Fruit fly (Drosophila melanogaster) whole organism, prepupa: Measurements from ENCODE around the gene smp-30.

Experiments used
- CG11294 ChIP-seq: fragments of 200-800 bp; sonication (Bioruptor generic); IDR thresholded peaks from 2 replicates; pipeline ENCODE4 v1.3.6; 2022; ENCODE audit warnings: missing biosample characterization, missing genetic modification characterization
- CG15336 ChIP-seq: fragments of 200-800 bp; sonication (Bioruptor generic); IDR thresholded peaks from 2 replicates; pipeline ENCODE4 v1.3.6; 2022; ENCODE audit warnings: missing biosample characterization, missing genetic modification characterization
- CG1621 ChIP-seq: fragments of 200-800 bp; sonication (Bioruptor generic); optimal IDR thresholded peaks from 3 replicates; lab custom pipeline; 2018; ENCODE audit warnings: missing biosample characterization, mild to moderate bottlenecking, missing genetic modification characterization
- CG16779 ChIP-seq: fragments of 200-800 bp; sonication (Bioruptor generic); optimal IDR thresholded peaks from 3 replicates; lab custom pipeline; 2017; ENCODE audit warnings: missing biosample characterization, mild to moderate bottlenecking, missing genetic modification characterization
- CG3032 ChIP-seq: fragments of 200-800 bp; optimal IDR thresholded peaks from 2 replicates; lab custom pipeline; 2019; ENCODE audit warnings: missing biosample characterization, mild to moderate bottlenecking, missing genetic modification characterization, moderate library complexity
- CG32006 ChIP-seq: fragments of 200-800 bp; sonication (Bioruptor generic); optimal IDR thresholded peaks from 3 replicates; lab custom pipeline; 2017; ENCODE audit warnings: missing biosample characterization, mild to moderate bottlenecking, missing genetic modification characterization
- CG3919 ChIP-seq: fragments of 200-800 bp; sonication (Bioruptor generic); optimal IDR thresholded peaks from 3 replicates; lab custom pipeline; 2016; ENCODE audit warnings: missing biosample characterization, missing genetic modification characterization
- CG4318 ChIP-seq: fragments of 200-800 bp; sonication (Bioruptor generic); optimal IDR thresholded peaks from 3 replicates; lab custom pipeline; 2017; ENCODE audit warnings: missing biosample characterization, mild to moderate bottlenecking, missing genetic modification characterization
- CG6276 ChIP-seq: fragments of 200-800 bp; sonication (Bioruptor generic); optimal IDR thresholded peaks from 2 replicates; lab custom pipeline; 2017; ENCODE audit warnings: missing biosample characterization, mild to moderate bottlenecking, missing genetic modification characterization
- CG6808 ChIP-seq: fragments of 200-800 bp; sonication (Bioruptor generic); optimal IDR thresholded peaks from 3 replicates; lab custom pipeline; 2017; ENCODE audit warnings: missing biosample characterization, missing genetic modification characterization, mild to moderate bottlenecking, moderate library complexity, missing genetic modification reagents
- CG6854 ChIP-seq: fragments of 200-800 bp; sonication (Bioruptor generic); optimal IDR thresholded peaks from 2 replicates; lab custom pipeline; 2017; ENCODE audit warnings: missing biosample characterization, mild to moderate bottlenecking, missing genetic modification characterization
- CG7368 ChIP-seq: fragments of 200-800 bp; sonication (Bioruptor generic); optimal IDR thresholded peaks from 3 replicates; lab custom pipeline; 2016; ENCODE audit warnings: missing biosample characterization, missing genetic modification characterization
- CG8119 ChIP-seq: fragments of 200-800 bp; sonication (Bioruptor generic); IDR thresholded peaks from 3 replicates; pipeline ENCODE4 v1.3.6; 2022; ENCODE audit warnings: missing biosample characterization, missing genetic modification characterization
- CG8632 ChIP-seq: fragments of 200-800 bp; sonication (Bioruptor generic); optimal IDR thresholded peaks from 3 replicates; lab custom pipeline; 2016; ENCODE audit warnings: missing biosample characterization, missing genetic modification characterization
- CG9139 ChIP-seq: fragments of 200-800 bp; sonication (Bioruptor generic); optimal IDR thresholded peaks from 3 replicates; lab custom pipeline; 2017; ENCODE audit warnings: missing biosample characterization, mild to moderate bottlenecking, missing genetic modification characterization
- Eip75B ChIP-seq: fragments of 200-800 bp; sonication (Bioruptor generic); optimal IDR thresholded peaks from 3 replicates; lab custom pipeline; 2016; ENCODE audit warnings: missing biosample characterization, missing genetic modification characterization
- Eip78C ChIP-seq: fragments of 200-800 bp; sonication (Bioruptor generic); peaks from one replicate; lab custom pipeline; 2016; ENCODE audit warnings: missing biosample characterization, missing genetic modification characterization
- Ets21C ChIP-seq: fragments of 200-800 bp; sonication (Bioruptor generic); optimal IDR thresholded peaks from 3 replicates; lab custom pipeline; 2016; ENCODE audit warnings: missing biosample characterization, missing genetic modification characterization
- Hr38 ChIP-seq: sonication (Bioruptor generic); optimal IDR thresholded peaks from 2 replicates; lab custom pipeline; 2016; ENCODE audit warnings: missing biosample characterization, missing genetic modification characterization
- Hr39 ChIP-seq: fragments of 200-800 bp; sonication (Bioruptor generic); optimal IDR thresholded peaks from 2 replicates; lab custom pipeline; 2016; ENCODE audit warnings: missing biosample characterization, missing genetic modification characterization
- Lpt ChIP-seq: fragments of 200-800 bp; sonication (Bioruptor generic); optimal IDR thresholded peaks from 3 replicates; lab custom pipeline; 2016; ENCODE audit warnings: missing biosample characterization, missing genetic modification characterization
- Met ChIP-seq: fragments of 200-800 bp; sonication (Bioruptor generic); optimal IDR thresholded peaks from 3 replicates; lab custom pipeline; 2016; ENCODE audit warnings: missing biosample characterization, missing genetic modification characterization
- Smox ChIP-seq: fragments of 200-800 bp; sonication (Bioruptor generic); optimal IDR thresholded peaks from 3 replicates; lab custom pipeline; 2016; ENCODE audit warnings: missing biosample characterization, missing genetic modification characterization
- Sox102F ChIP-seq: fragments of 200-800 bp; sonication (Bioruptor generic); optimal IDR thresholded peaks from 2 replicates; lab custom pipeline; 2016; ENCODE audit warnings: missing biosample characterization, mild to moderate bottlenecking, missing genetic modification characterization
- Sox14 ChIP-seq: fragments of 200-800 bp; sonication (Bioruptor generic); optimal IDR thresholded peaks from 3 replicates; lab custom pipeline; 2016; ENCODE audit warnings: missing biosample characterization, missing genetic modification characterization
- cyc ChIP-seq: fragments of 200-800 bp; sonication (Bioruptor generic); optimal IDR thresholded peaks from 3 replicates; lab custom pipeline; 2016; ENCODE audit warnings: missing biosample characterization, missing genetic modification characterization
- dsx ChIP-seq: fragments of 200-800 bp; optimal IDR thresholded peaks from 3 replicates; lab custom pipeline; 2019; ENCODE audit warnings: missing biosample characterization, mild to moderate bottlenecking, missing genetic modification characterization, moderate library complexity; ENCODE audit not compliant: poor library complexity, severe bottlenecking
- esn ChIP-seq: fragments of 200-800 bp; sonication (Bioruptor generic); optimal IDR thresholded peaks from 2 replicates; lab custom pipeline; 2016; ENCODE audit warnings: missing biosample characterization, mild to moderate bottlenecking, missing genetic modification characterization, moderate library complexity
- fd85E ChIP-seq: fragments of 200-800 bp; sonication (Bioruptor generic); optimal IDR thresholded peaks from 3 replicates; lab custom pipeline; 2016; ENCODE audit warnings: missing biosample characterization, missing genetic modification characterization
- fkh ChIP-seq: fragments of 200-800 bp; sonication (Bioruptor generic); optimal IDR thresholded peaks from 3 replicates; lab custom pipeline; 2017; ENCODE audit warnings: missing biosample characterization, mild to moderate bottlenecking, missing genetic modification characterization, moderate library complexity
- lz ChIP-seq: fragments of 200-800 bp; sonication (Bioruptor generic); optimal IDR thresholded peaks from 3 replicates; lab custom pipeline; 2016; ENCODE audit warnings: missing biosample characterization, missing genetic modification characterization
- ss ChIP-seq, 2 experiments: fragments of 200-800 bp; sonication (Bioruptor generic); optimal IDR thresholded peaks; 2 replicates in 1 of 2; 3 replicates in 1 of 2; lab custom pipeline; 2017 to 2018; ENCODE audit warnings: mild to moderate bottlenecking in 2 of 2, missing biosample characterization in 2 of 2, missing genetic modification characterization in 2 of 2, moderate library complexity in 1 of 2
- svp ChIP-seq: fragments of 200-800 bp; sonication (Bioruptor generic); peaks from one replicate; lab custom pipeline; 2016; ENCODE audit warnings: missing biosample characterization, missing genetic modification characterization
- topi ChIP-seq: fragments of 200-800 bp; sonication (Bioruptor generic); optimal IDR thresholded peaks from 3 replicates; lab custom pipeline; 2016; ENCODE audit warnings: missing biosample characterization, missing genetic modification characterization
- vri ChIP-seq: fragments of 200-800 bp; sonication (Bioruptor generic); optimal IDR thresholded peaks from 3 replicates; lab custom pipeline; 2016; ENCODE audit warnings: missing biosample characterization, mild to moderate bottlenecking, missing genetic modification characterization

Gene smp-30

dm6 chr3R:14703302-14704192 lies 47.5 kb downstream of the smp-30 start:
- TF ChIP-seq CG1621 (tag; lab: Kevin White, UChicago) = no peak
- TF ChIP-seq fkh (GFP tag; lab: Kevin White, UChicago) = peak; percentile 23
- TF ChIP-seq vri (GFP tag; lab: Kevin White, UChicago) = peak; percentile 49
- TF ChIP-seq CG6276 (GFP tag; lab: Kevin White, UChicago) = no peak
- TF ChIP-seq svp (GFP tag; lab: Kevin White, UChicago) = peak; percentile 66
- peak; percentile 54 for TF ChIP-seq Eip78C (GFP tag; lab: Kevin White, UChicago)
- TF ChIP-seq, all 60 proteins: peak for 4

dm6 chr3R:14696949-14697513 lies 54.0 kb downstream of the smp-30 start, which contains the start of gene Meltrin:
Gene Meltrin, minus strand, starts transcription at chr3R:14697292.
- TF ChIP-seq Ets21C (GFP tag; lab: Kevin White, UChicago) (peak; percentile 25), Met (peak; percentile 12), CG16779 (peak; percentile 34), CG6276 (GFP tag; lab: Kevin White, UChicago) (peak; percentile 18), Smox (peak; percentile 23), svp (GFP tag; lab: Kevin White, UChicago) (peak; percentile 40), cyc (GFP tag; lab: Kevin White, UChicago) (peak; percentile 13), Lpt (GFP tag; lab: Kevin White, UChicago) (peak; percentile 17), ss (GFP tag; optimal IDR thresholded peaks at IDR 0.05; lab: Kevin White, UChicago) (peak; percentile 41 to 67), CG6808 (GFP tag; lab: Kevin White, UChicago) (peak; percentile 42), CG4318 (GFP tag; lab: Kevin White, UChicago) (no peak), topi (GFP tag; lab: Kevin White, UChicago) (peak; percentile 35), fd85E (GFP tag; lab: Kevin White, UChicago) (no peak), Hr38 (GFP tag; lab: Kevin White, UChicago) (no peak), CG9139 (GFP tag; lab: Kevin White, UChicago) (no peak), CG11294 (GFP tag; lab: Robert Waterston, UW) (no peak), vri (GFP tag; lab: Kevin White, UChicago) (peak; percentile 75), CG3919 (GFP tag; lab: Kevin White, UChicago) (peak; percentile 62), CG15336 (GFP tag; lab: Robert Waterston, UW) (no peak), Hr39 (GFP tag; lab: Kevin White, UChicago) (peak; percentile 18), Sox14 (GFP tag; lab: Kevin White, UChicago) (peak; percentile 67), CG1621 (tag; lab: Kevin White, UChicago) (peak; percentile 34), Sox102F (GFP tag; lab: Kevin White, UChicago) (peak; percentile 58), Eip78C (GFP tag; lab: Kevin White, UChicago) (peak; percentile 87), CG3032 (tag; lab: Kevin White, UChicago) (peak; percentile 36), CG32006 (GFP tag; lab: Kevin White, UChicago) (no peak), CG8632 (GFP tag; lab: Kevin White, UChicago) (no peak), lz (peak; percentile 39), fkh (GFP tag; lab: Kevin White, UChicago) (peak; percentile 74), esn (GFP tag; lab: Kevin White, UChicago) (peak; percentile 57), CG8119 (no peak), Eip75B (peak; percentile 18), CG7368 (peak; percentile 9), dsx (GFP tag; lab: Kevin White, UChicago) (peak; percentile 11), CG6854 (peak; percentile 59)
- TF ChIP-seq, all 60 proteins: peak for 26
